Fruit fly (Drosophila melanogaster): ENCODE results near the gene mRpL11.

DNA sequence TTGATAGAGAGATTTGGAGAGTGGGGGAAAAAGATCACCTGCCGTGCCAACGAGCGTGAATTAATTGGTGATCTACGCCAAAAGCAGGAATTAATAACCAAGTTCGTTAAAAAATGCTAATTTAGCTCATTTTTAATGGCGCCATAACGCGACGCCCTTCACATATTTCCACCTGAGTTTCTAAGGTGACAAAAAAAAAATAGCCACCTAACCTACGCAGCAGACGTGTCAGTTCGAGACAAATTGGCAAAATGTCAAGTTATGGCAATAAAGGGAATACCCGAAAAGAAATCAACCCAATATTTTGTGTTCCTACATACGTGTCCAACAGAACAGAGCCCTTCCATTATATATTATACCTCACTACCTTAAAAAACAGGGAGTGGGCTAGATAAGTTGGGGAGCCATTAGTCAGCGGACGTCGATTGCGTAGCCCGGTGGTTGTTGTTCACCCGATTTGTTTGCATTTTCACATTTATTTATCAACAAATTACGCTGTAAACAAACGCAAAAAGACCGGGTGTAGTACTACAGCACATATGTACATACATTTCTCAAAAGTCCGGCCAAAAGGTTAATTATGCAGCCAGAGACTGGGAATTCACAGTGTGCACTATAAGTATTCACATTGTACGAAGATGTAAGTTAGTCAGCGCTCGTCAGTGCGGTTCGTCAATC is 34.4 kb upstream of the mRpL11 start:
- TF ChIP-seq GATAd (GFP tag; optimal IDR thresholded peaks at IDR 0.05) (no peak), sv (GFP tag; optimal IDR thresholded peaks at IDR 0.05) (no peak), br (GFP tag; optimal IDR thresholded peaks at IDR 0.05) (no peak), Rel (GFP tag; optimal IDR thresholded peaks at IDR 0.05) (no peak), Rel (tag; optimal IDR thresholded peaks at IDR 0.05) (no peak), OdsH (GFP tag; optimal IDR thresholded peaks at IDR 0.05) (no peak), Hr83 (GFP tag; optimal IDR thresholded peaks at IDR 0.05; ENCODE audit: poor library complexity, severe bottlenecking) (no peak), dl (GFP tag; optimal IDR thresholded peaks at IDR 0.05; ENCODE audit: insufficient read depth in 1 of 2, partially characterized antibody in 2 of 2) (no peak), dmrt93B (GFP tag; optimal IDR thresholded peaks at IDR 0.05) (no peak), Mio (GFP tag; optimal IDR thresholded peaks at IDR 0.05) (no peak), psq (GFP tag; optimal IDR thresholded peaks at IDR 0.05) (no peak), Dfd (GFP tag; optimal IDR thresholded peaks at IDR 0.05) (no peak), pan (optimal IDR thresholded peaks at IDR 0.05) (no peak)
